Worm (Caenorhabditis elegans): Measurements from ENCODE around the gene sym-3.

- no peak for TF ChIP-seq mdl-1 (tag; optimal IDR thresholded peaks at IDR 0.05)
- no peak for TF ChIP-seq ZK546.5 (tag; optimal IDR thresholded peaks at IDR 0.05)
- no peak for TF ChIP-seq blmp-1 (tag; optimal IDR thresholded peaks at IDR 0.05; ENCODE audit: insufficient read depth)
- no peak for TF ChIP-seq ceh-82 (tag; optimal IDR thresholded peaks at IDR 0.05)
- no peak for TF ChIP-seq zag-1 (tag; optimal IDR thresholded peaks at IDR 0.05)
- TF ChIP-seq unc-62 (GFP tag; optimal IDR thresholded peaks at IDR 0.05): no peak
- no peak for TF ChIP-seq C34F6.9 (tag; optimal IDR thresholded peaks at IDR 0.05)
- no peak for TF ChIP-seq nhr-25 (tag; optimal IDR thresholded peaks at IDR 0.05)
- no peak for TF ChIP-seq F13H6.1 (tag; optimal IDR thresholded peaks at IDR 0.05)
- no peak for TF ChIP-seq nhr-77 (tag; optimal IDR thresholded peaks at IDR 0.05)
- TF ChIP-seq aly-2 (tag; optimal IDR thresholded peaks at IDR 0.05): no peak
- TF ChIP-seq ztf-11 (tag; optimal IDR thresholded peaks at IDR 0.05): no peak
- TF ChIP-seq elt-3 (tag; optimal IDR thresholded peaks at IDR 0.05): no peak
Measured at ce11 chrX:5817078-5817477, 43.5 kb downstream of the sym-3 start.

Measured in whole organism, L2 larva.